Fruit fly (Drosophila melanogaster): Measurements from ENCODE around the gene shtd.

shtd gene

DNA sequence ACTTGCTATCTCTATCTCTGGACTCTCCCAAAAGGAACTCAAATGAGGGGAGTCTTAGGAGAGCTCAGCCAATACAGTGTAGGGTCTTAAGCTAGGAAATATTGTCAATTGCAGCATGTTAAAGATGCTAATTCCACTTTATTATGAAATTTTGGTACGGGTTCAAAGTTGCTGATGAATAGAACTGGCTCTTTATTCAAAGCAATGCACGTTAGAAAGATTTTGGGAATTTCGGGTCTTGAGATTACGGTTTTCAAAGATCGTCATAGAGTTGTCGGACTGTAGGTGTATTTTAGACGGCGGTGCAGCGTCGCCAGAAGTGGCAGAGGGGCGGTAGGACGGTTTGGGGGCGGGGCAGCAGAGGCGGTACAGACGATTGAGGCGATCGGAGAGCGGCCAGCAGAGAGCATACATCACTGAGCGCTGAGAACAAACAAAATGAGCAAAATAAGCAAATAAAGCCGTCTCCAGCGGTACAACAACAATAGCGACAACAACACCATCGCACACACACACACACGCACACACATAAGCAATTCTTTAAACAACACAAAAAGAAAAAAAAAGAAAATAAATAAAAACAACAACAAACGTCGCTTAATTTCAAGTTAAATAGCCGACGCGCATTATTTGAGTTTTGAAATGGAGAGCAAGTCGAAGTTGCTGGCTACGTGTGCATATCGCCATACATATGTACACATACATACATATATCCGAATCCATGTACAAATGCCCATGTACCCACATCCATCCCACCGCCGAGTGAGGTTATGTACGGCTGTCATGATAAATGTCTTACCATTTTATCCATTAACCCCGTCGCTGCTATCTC is 35.4 kb upstream of the shtd start (continued):
- TF ChIP-seq MBD-R2 (GFP tag; IDR thresholded peaks at IDR 0.05) (no peak), CG5953 (GFP tag; IDR thresholded peaks at IDR 0.05) (0 out of 2 replicates have a peak, but pooled peaks have one; percentile 20), CG4854 (GFP tag; optimal IDR thresholded peaks at IDR 0.05) (no peak), gce (GFP tag; IDR thresholded peaks at IDR 0.05) (no peak), Tbp (GFP tag; optimal IDR thresholded peaks at IDR 0.05) (no peak), nmo (GFP tag; optimal IDR thresholded peaks at IDR 0.05) (peak; percentile 28), org-1 (GFP tag; optimal IDR thresholded peaks at IDR 0.05) (peak; percentile 4), CG6813 (GFP tag; optimal IDR thresholded peaks at IDR 0.05) (peak; percentile 67), H15 (GFP tag; IDR thresholded peaks at IDR 0.05) (no peak), H2.0 (GFP tag; IDR thresholded peaks at IDR 0.05) (no peak), Hmx (GFP tag; optimal IDR thresholded peaks at IDR 0.05) (no peak), pnt (GFP tag; optimal IDR thresholded peaks at IDR 0.05) (no peak), pita (GFP tag; optimal IDR thresholded peaks at IDR 0.05) (no peak), Max (GFP tag; optimal IDR thresholded peaks at IDR 0.05) (no peak), CG6254 (GFP tag; optimal IDR thresholded peaks at IDR 0.05) (peak; percentile 20), jigr1 (GFP tag; IDR thresholded peaks at IDR 0.05) (no peak), CG8359 (GFP tag; optimal IDR thresholded peaks at IDR 0.05; ENCODE audit: borderline replicate concordance) (peak; percentile 28), Ets65A (GFP tag) (peak; percentile 92), Ravus (GFP tag; IDR thresholded peaks at IDR 0.05) (no peak), CG33557 (GFP tag; optimal IDR thresholded peaks at IDR 0.05) (peak; percentile 33), Optix (GFP tag; IDR thresholded peaks at IDR 0.05) (no peak), CG31441 (GFP tag; IDR thresholded peaks at IDR 0.05) (0 out of 2 replicates have a peak, but pooled peaks have one; percentile 10), jumu (GFP tag; optimal IDR thresholded peaks at IDR 0.05) (no peak), CG18262 (tag; optimal IDR thresholded peaks at IDR 0.05) (peak; percentile 32), ind (GFP tag; optimal IDR thresholded peaks at IDR 0.05) (no peak), eve (GFP tag; optimal IDR thresholded peaks at IDR 0.05) (no peak), CG1529 (GFP tag; optimal IDR thresholded peaks at IDR 0.05) (no peak), gt (GFP tag; IDR thresholded peaks at IDR 0.05) (no peak), bsh (GFP tag; optimal IDR thresholded peaks at IDR 0.05) (peak in 1 of 2 experiments; percentile 2), onecut (GFP tag; IDR thresholded peaks at IDR 0.05) (0 out of 2 replicates have a peak, but pooled peaks have one; percentile 7), CG13296 (GFP tag; optimal IDR thresholded peaks at IDR 0.05) (no peak), CG7987 (GFP tag; optimal IDR thresholded peaks at IDR 0.05) (no peak), CG30403 (GFP tag; optimal IDR thresholded peaks at IDR 0.05) (peak; percentile 15), TFAM (GFP tag; optimal IDR thresholded peaks at IDR 0.05) (no peak), NfI (GFP tag; optimal IDR thresholded peaks at IDR 0.05) (no peak), unpg (GFP tag; optimal IDR thresholded peaks at IDR 0.05) (no peak)

dm6 chrX:15496651-15497409 is 34.6 kb upstream of the shtd start:
- TF ChIP-seq CG17802 (tag; optimal IDR thresholded peaks at IDR 0.05) (no peak), CG10267 (tag; optimal IDR thresholded peaks at IDR 0.05) (no peak), Dbx (GFP tag; IDR thresholded peaks at IDR 0.05) (no peak), slou (GFP tag; optimal IDR thresholded peaks at IDR 0.05) (no peak), kah (GFP tag; optimal IDR thresholded peaks at IDR 0.05) (no peak), CG15601 (tag; optimal IDR thresholded peaks at IDR 0.05) (no peak), crol (GFP tag; IDR thresholded peaks at IDR 0.05) (peak; percentile 87), CG8388 (GFP tag; optimal IDR thresholded peaks at IDR 0.05) (no peak), chif (GFP tag; optimal IDR thresholded peaks at IDR 0.05) (no peak), CG10543 (GFP tag; optimal IDR thresholded peaks at IDR 0.05) (peak; percentile 54), Eip74EF (GFP tag; optimal IDR thresholded peaks at IDR 0.05) (no peak), Sry-β (GFP tag; optimal IDR thresholded peaks at IDR 0.05) (no peak), sens-2 (GFP tag; IDR thresholded peaks at IDR 0.05) (no peak), CG11504 (tag; optimal IDR thresholded peaks at IDR 0.05) (no peak)

Measured in whole organism, embryonic.